Worm (Caenorhabditis elegans) whole organism, young adult: ENCODE results near the gene nstp-10.

Source experiments
- B0035.1 ChIP-seq: sonication (generic microtip); optimal IDR thresholded peaks from 2 replicates; lab custom pipeline; 2016; ENCODE audit warnings: missing genetic modification characterization, mild to moderate bottlenecking, missing compliant biosample characterization, missing genotype, missing genetic modification reagents
- B0261.1 ChIP-seq: sonication (generic microtip); optimal IDR thresholded peaks from 2 replicates; lab custom pipeline; 2016; ENCODE audit warnings: mild to moderate bottlenecking, missing genetic modification characterization, moderate library complexity, missing compliant biosample characterization
- D2030.7 ChIP-seq: fragments of 200-800 bp; sonication (Bioruptor generic); IDR thresholded peaks from 2 replicates; pipeline ENCODE4 v1.3.6; 2022; ENCODE audit warnings: missing genetic modification reagents, missing genetic modification characterization, missing compliant biosample characterization
- F10E7.11 ChIP-seq: sonication (generic microtip); optimal IDR thresholded peaks from 2 replicates; lab custom pipeline; 2017; ENCODE audit warnings: mild to moderate bottlenecking, missing genetic modification characterization, moderate library complexity, missing compliant biosample characterization
- F22D6.2 ChIP-seq: sonication (generic microtip); optimal IDR thresholded peaks from 2 replicates; lab custom pipeline; 2016; ENCODE audit warnings: mild to moderate bottlenecking, missing genetic modification characterization, missing compliant biosample characterization
- F23B12.7 ChIP-seq: sonication (generic microtip); optimal IDR thresholded peaks from 2 replicates; lab custom pipeline; 2017; ENCODE audit warnings: missing genetic modification characterization, mild to moderate bottlenecking, missing compliant biosample characterization, antibody characterized with exemption, moderate library complexity; ENCODE audit not compliant: insufficient read depth
- F39B2.1 ChIP-seq: fragments of 200-800 bp; sonication (Bioruptor generic); IDR thresholded peaks from 2 replicates; pipeline ENCODE4 v1.3.6; 2022; ENCODE audit warnings: missing genetic modification reagents, missing genetic modification characterization, missing compliant biosample characterization
- F52B5.7 ChIP-seq: sonication (generic microtip); optimal IDR thresholded peaks from 2 replicates; lab custom pipeline; 2016; ENCODE audit warnings: mild to moderate bottlenecking, missing genetic modification characterization, missing compliant biosample characterization
- F55B11.4 ChIP-seq: sonication (generic microtip); optimal IDR thresholded peaks from 2 replicates; lab custom pipeline; 2016; ENCODE audit warnings: missing compliant biosample characterization, missing genetic modification characterization, borderline replicate concordance; ENCODE audit not compliant: insufficient read depth
- Y53G8AR.9 ChIP-seq: fragments of 200-800 bp; sonication (Bioruptor generic); conservative IDR thresholded peaks from 2 replicates; pipeline ENCODE4 v1.3.6; 2022; ENCODE audit warnings: missing genetic modification reagents, missing genetic modification characterization, missing compliant biosample characterization
- akir-1 ChIP-seq: fragments of 200-800 bp; sonication (Bioruptor generic); optimal IDR thresholded peaks from 2 replicates; lab custom pipeline; 2018; ENCODE audit warnings: mild to moderate bottlenecking, missing genetic modification characterization, moderate library complexity, missing compliant biosample characterization
- ama-1 ChIP-seq, 3 experiments: fragments of 150-350 bp in 1 of 3; sonication (generic microtip) in 2 of 3; optimal IDR thresholded peaks; 2 replicates each; lab custom pipeline; 2014 to 2018; ENCODE audit warnings: missing biosample characterization in 2 of 3, missing genetic modification characterization in 2 of 3, missing genetic modification reagents in 2 of 3
- aptf-2 ChIP-seq: fragments of 200-800 bp; sonication (Bioruptor generic); conservative IDR thresholded peaks from 2 replicates; pipeline ENCODE4 v1.3.6; 2022; ENCODE audit warnings: missing genetic modification reagents, missing genetic modification characterization, missing compliant biosample characterization
- atf-7 ChIP-seq: sonication (generic microtip); optimal IDR thresholded peaks from 2 replicates; lab custom pipeline; 2017; ENCODE audit warnings: mild to moderate bottlenecking, missing genetic modification characterization, missing compliant biosample characterization
- attf-3 ChIP-seq: fragments of 200-800 bp; sonication (Bioruptor generic); conservative IDR thresholded peaks from 2 replicates; pipeline ENCODE4 v1.3.6; 2022; ENCODE audit warnings: missing genetic modification reagents, missing genetic modification characterization, missing compliant biosample characterization
- bed-1 ChIP-seq: fragments of 200-800 bp; sonication (Bioruptor generic); IDR thresholded peaks from 2 replicates; pipeline ENCODE4 v1.3.6; 2022; ENCODE audit warnings: missing genetic modification reagents, missing genetic modification characterization, missing compliant biosample characterization
- cebp-2 ChIP-seq: fragments of 200-800 bp; sonication (Bioruptor generic); IDR thresholded peaks from 2 replicates; pipeline ENCODE4 v1.3.6; 2022; ENCODE audit warnings: missing genetic modification characterization, missing compliant biosample characterization
- ceh-100 ChIP-seq: fragments of 200-800 bp; sonication (Bioruptor generic); IDR thresholded peaks from 2 replicates; pipeline ENCODE4 v1.3.6; 2022; ENCODE audit warnings: missing genetic modification reagents, missing genetic modification characterization, missing compliant biosample characterization
- ceh-91 ChIP-seq: fragments of 200-800 bp; sonication (Bioruptor generic); IDR thresholded peaks from 2 replicates; pipeline ENCODE4 v1.3.6; 2022; ENCODE audit warnings: missing genetic modification reagents, missing genetic modification characterization, missing compliant biosample characterization
- chd-7 ChIP-seq: sonication (generic microtip); optimal IDR thresholded peaks from 2 replicates; lab custom pipeline; 2016; ENCODE audit warnings: mild to moderate bottlenecking, missing genetic modification characterization, moderate library complexity, missing compliant biosample characterization
- dox-1 ChIP-seq: fragments of 200-800 bp; sonication (Bioruptor generic); IDR thresholded peaks from 2 replicates; pipeline ENCODE4 v1.3.6; 2022; ENCODE audit warnings: missing genetic modification reagents, missing genetic modification characterization, missing compliant biosample characterization
- efl-1 ChIP-seq: fragments of 150-350 bp; optimal IDR thresholded peaks from 2 replicates; lab custom pipeline; 2014; ENCODE audit warnings: missing biosample characterization, missing genetic modification reagents, missing genetic modification characterization
- ekl-4 ChIP-seq: fragments of 200-800 bp; sonication (Bioruptor generic); IDR thresholded peaks from 2 replicates; pipeline ENCODE4 v1.3.6; 2022; ENCODE audit warnings: missing genetic modification reagents, missing genetic modification characterization, missing compliant biosample characterization
- him-1 ChIP-seq: sonication (generic microtip); optimal IDR thresholded peaks from 2 replicates; lab custom pipeline; 2016; ENCODE audit warnings: missing genotype, missing genetic modification reagents, missing genetic modification characterization, missing compliant biosample characterization
- hlh-26 ChIP-seq: fragments of 200-800 bp; sonication (Bioruptor generic); conservative IDR thresholded peaks from 2 replicates; pipeline ENCODE4 v1.3.6; 2022; ENCODE audit warnings: missing genetic modification reagents, missing genetic modification characterization, missing compliant biosample characterization
- hmg-1.2 ChIP-seq: fragments of 200-800 bp; sonication (Bioruptor generic); IDR thresholded peaks from 2 replicates; pipeline ENCODE4 v1.3.6; 2022; ENCODE audit warnings: missing genetic modification reagents, missing genetic modification characterization, missing compliant biosample characterization
- hrde-1 ChIP-seq: sonication (generic microtip); optimal IDR thresholded peaks from 2 replicates; lab custom pipeline; 2016; ENCODE audit warnings: missing genetic modification characterization, mild to moderate bottlenecking, missing compliant biosample characterization, moderate library complexity, missing genotype, missing genetic modification reagents, borderline replicate concordance
- let-607 ChIP-seq, 2 experiments: fragments of 200-800 bp in 1 of 2; sonication (Bioruptor generic) in 1 of 2; sonication (generic microtip) in 1 of 2; optimal IDR thresholded peaks; 2 replicates each; lab custom pipeline; 2016 to 2018; ENCODE audit warnings: mild to moderate bottlenecking in 2 of 2, missing compliant biosample characterization in 2 of 2, missing genetic modification characterization in 2 of 2, moderate library complexity in 2 of 2, missing genotype in 1 of 2
- lsl-1 ChIP-seq: fragments of 200-800 bp; sonication (Bioruptor generic); optimal IDR thresholded peaks from 2 replicates; lab custom pipeline; 2018; ENCODE audit warnings: mild to moderate bottlenecking, missing genetic modification characterization, moderate library complexity, missing compliant biosample characterization
- nfyb-1 ChIP-seq: fragments of 200-800 bp; sonication (Bioruptor generic); IDR thresholded peaks from 2 replicates; pipeline ENCODE4 v1.3.6; 2022; ENCODE audit warnings: missing genetic modification reagents, missing genetic modification characterization, missing compliant biosample characterization
- nhr-80 ChIP-seq: sonication (generic microtip); optimal IDR thresholded peaks from 2 replicates; lab custom pipeline; 2016; ENCODE audit warnings: missing genetic modification characterization, missing compliant biosample characterization
- nhr-90 ChIP-seq: sonication (generic microtip); optimal IDR thresholded peaks from 2 replicates; lab custom pipeline; 2016; ENCODE audit warnings: missing genotype, mild to moderate bottlenecking, missing genetic modification characterization, missing compliant biosample characterization
- pbrm-1 ChIP-seq: fragments of 200-800 bp; sonication (Bioruptor generic); IDR thresholded peaks from 2 replicates; pipeline ENCODE4 v1.3.6; 2022; ENCODE audit warnings: missing genetic modification reagents, missing genetic modification characterization, missing compliant biosample characterization
- pha-4 ChIP-seq: fragments of 150-350 bp; sonication (generic microtip); optimal IDR thresholded peaks from 2 replicates; lab custom pipeline; 2014; ENCODE audit warnings: missing biosample characterization, missing genetic modification reagents, missing genetic modification characterization
- sdz-38 ChIP-seq: sonication (generic microtip); optimal IDR thresholded peaks from 2 replicates; lab custom pipeline; 2016; ENCODE audit warnings: missing genotype, missing genetic modification characterization, missing compliant biosample characterization
- sea-2 ChIP-seq: fragments of 200-800 bp; sonication (Bioruptor generic); IDR thresholded peaks from 2 replicates; pipeline ENCODE4 v1.3.6; 2022; ENCODE audit warnings: missing genetic modification characterization, missing compliant biosample characterization
- snpc-4 ChIP-seq, 5 experiments: fragments of 150-350 bp in 1 of 5; sonication (generic microtip) in 4 of 5; optimal IDR thresholded peaks; 2 replicates each; lab custom pipeline; 2014 to 2018; ENCODE audit warnings: missing genetic modification characterization in 5 of 5, missing biosample characterization in 3 of 5, antibody characterized with exemption in 2 of 5, mild to moderate bottlenecking in 2 of 5, missing compliant biosample characterization in 2 of 5, missing genotype in 2 of 5, moderate library complexity in 2 of 5, missing genetic modification reagents in 1 of 5
- tbp1 ChIP-seq: fragments of 200-800 bp; sonication (Bioruptor generic); optimal IDR thresholded peaks from 2 replicates; lab custom pipeline; 2018; ENCODE audit warnings: mild to moderate bottlenecking, missing genetic modification characterization, missing compliant biosample characterization
- ztf-25 ChIP-seq: fragments of 200-800 bp; sonication (Bioruptor generic); IDR thresholded peaks from 2 replicates; pipeline ENCODE4 v1.3.6; 2022; ENCODE audit warnings: missing genetic modification reagents, missing genetic modification characterization, missing compliant biosample characterization
- ztf-28 ChIP-seq: fragments of 200-800 bp; sonication (Bioruptor generic); IDR thresholded peaks from 2 replicates; pipeline ENCODE4 v1.3.6; 2022; ENCODE audit warnings: missing genetic modification reagents, missing genetic modification characterization, missing compliant biosample characterization
- ztf-3 ChIP-seq: fragments of 200-800 bp; sonication (Bioruptor generic); optimal IDR thresholded peaks from 2 replicates; lab custom pipeline; 2018; ENCODE audit warnings: mild to moderate bottlenecking, missing genetic modification characterization, missing compliant biosample characterization

nstp-10 gene

ce11 chrV:9571056-9571455 lies 21.4 kb upstream of the nstp-10 start:
- TF ChIP-seq F39B2.1 (GFP tag; lab: Robert Waterston, UW) (no peak), let-607 (tag; optimal IDR thresholded peaks at IDR 0.05; lab: Kevin White, UChicago) (no peak), tbp1 (no peak), sea-2 (GFP tag; lab: Robert Waterston, UW) (no peak), akir-1 (GFP tag; lab: Kevin White, UChicago) (no peak), ama-1 (optimal IDR thresholded peaks at IDR 0.05; lab: Kevin White, UChicago) (no peak), ama-1 (GFP tag; optimal IDR thresholded peaks at IDR 0.05; lab: Kevin White, UChicago) (no peak), snpc-4 (GFP tag; optimal IDR thresholded peaks at IDR 0.05; lab: Kevin White, UChicago) (no peak), snpc-4 (tag; optimal IDR thresholded peaks at IDR 0.05; lab: Kevin White, UChicago) (no peak), dox-1 (GFP tag; lab: Robert Waterston, UW) (no peak), efl-1 (no peak), pha-4 (tag; lab: Kevin White, UChicago) (no peak), lsl-1 (GFP tag; lab: Kevin White, UChicago) (no peak), F10E7.11 (tag; lab: Kevin White, UChicago) (no peak), cebp-2 (no peak), him-1 (tag; lab: Kevin White, UChicago) (no peak), pbrm-1 (GFP tag; lab: Robert Waterston, UW) (no peak), ceh-91 (GFP tag; lab: Robert Waterston, UW) (no peak), Y53G8AR.9 (no peak), F23B12.7 (tag; lab: Kevin White, UChicago) (no peak), B0261.1 (no peak), F22D6.2 (no peak)

ce11 chrV:9570197-9570596 lies 20.6 kb upstream of the nstp-10 start, which contains the start of gene F25B3.5:
F25B3.5 (minus strand) TSS chrV:9570297.
- TF ChIP-seq nhr-80 (tag; lab: Kevin White, UChicago) (peak; percentile 3), nhr-90 (tag; lab: Kevin White, UChicago) (no peak)

ce11 chrV:9568707-9569106 lies 19.1 kb upstream of the nstp-10 start, which contains the start of gene F25B3.4:
F25B3.4 (minus strand) TSS chrV:9568807.
- TF ChIP-seq ztf-25 (GFP tag; lab: Robert Waterston, UW) = no peak

ce11 chrV:9563585-9563984 lies 13.9 kb upstream of the nstp-10 start:
- TF ChIP-seq atf-7 (tag; lab: Kevin White, UChicago) (peak; percentile 7), ceh-100 (GFP tag; lab: Robert Waterston, UW) (no peak), F55B11.4 (no peak), B0261.1 (no peak)

- no peak for TF ChIP-seq let-607 (tag; optimal IDR thresholded peaks at IDR 0.05; lab: Kevin White, UChicago)
- no peak for TF ChIP-seq hlh-26 (GFP tag; lab: Robert Waterston, UW)
- TF ChIP-seq sdz-38 (tag; lab: Kevin White, UChicago) = no peak
- no peak for TF ChIP-seq bed-1
- no peak for TF ChIP-seq F52B5.7 (tag; lab: Kevin White, UChicago)
- no peak for TF ChIP-seq B0035.1 (tag; lab: Kevin White, UChicago)
- TF ChIP-seq hrde-1 = no peak
- no peak for TF ChIP-seq attf-3 (GFP tag; lab: Robert Waterston, UW)
- 0 out of 2 replicates have a peak, but pooled peaks have one; percentile 13 for TF ChIP-seq pbrm-1 (GFP tag; lab: Robert Waterston, UW)
- TF ChIP-seq ekl-4 (GFP tag; lab: Robert Waterston, UW) = no peak
- no peak for TF ChIP-seq aptf-2 (GFP tag; lab: Robert Waterston, UW)
- TF ChIP-seq sea-2 (GFP tag; lab: Robert Waterston, UW) = no peak
- no peak for TF ChIP-seq chd-7 (tag; lab: Kevin White, UChicago)
- 0 out of 2 replicates have a peak, but pooled peaks have one; percentile 15 for TF ChIP-seq nfyb-1 (GFP tag; lab: Robert Waterston, UW)
- no peak for TF ChIP-seq ztf-3 (GFP tag; lab: Kevin White, UChicago)
- no peak for TF ChIP-seq lsl-1 (GFP tag; lab: Kevin White, UChicago)
- TF ChIP-seq D2030.7 = no peak
- TF ChIP-seq hmg-1.2 = 0 out of 2 replicates have a peak, but pooled peaks have one; percentile 9
- TF ChIP-seq ztf-28 (GFP tag; lab: Robert Waterston, UW) = no peak
Measured at ce11 chrV:9561624-9562179, 12.1 kb upstream of the nstp-10 start, which contains the start of gene rgef-1. rgef-1 (minus strand) TSS chrV:9561674.
